Fruit fly (Drosophila melanogaster) whole organism, embryonic: Measurements from ENCODE around the gene Hap40.

Experiments
- Ada2b ChIP-seq: fragments of 200-800 bp; sonication (Bioruptor generic); IDR thresholded peaks from 2 replicates; pipeline ENCODE4 v1.3.6; 2022; ENCODE audit warnings: missing biosample characterization, missing genetic modification characterization
- Antp ChIP-seq: fragments of 200-800 bp; sonication (Bioruptor generic); optimal IDR thresholded peaks from 3 replicates; lab custom pipeline; 2016; ENCODE audit warnings: missing biosample characterization, missing genetic modification characterization
- BEAF-32 ChIP-seq: fragments of 200-800 bp; sonication (Bioruptor generic); optimal IDR thresholded peaks from 3 replicates; lab custom pipeline; 2017; ENCODE audit warnings: missing biosample characterization, missing genetic modification characterization, mild to moderate bottlenecking, moderate library complexity, missing genetic modification reagents
- CG10654 ChIP-seq: fragments of 200-800 bp; sonication (Bioruptor generic); optimal IDR thresholded peaks from 2 replicates; lab custom pipeline; 2016; ENCODE audit warnings: missing biosample characterization, missing genetic modification characterization
- CG11695 ChIP-seq: fragments of 200-800 bp; sonication (Bioruptor generic); IDR thresholded peaks from 3 replicates; pipeline ENCODE4 v1.3.6; 2022; ENCODE audit warnings: missing biosample characterization, missing genetic modification characterization
- CG11723 ChIP-seq: fragments of 200-800 bp; sonication (Bioruptor generic); optimal IDR thresholded peaks from 2 replicates; lab custom pipeline; 2017; ENCODE audit warnings: missing biosample characterization, mild to moderate bottlenecking, missing genetic modification characterization
- CG1233 ChIP-seq: fragments of 200-800 bp; sonication (Bioruptor generic); optimal IDR thresholded peaks from 4 replicates; lab custom pipeline; 2018; ENCODE audit warnings: missing biosample characterization, mild to moderate bottlenecking, missing genetic modification characterization
- CG12744 ChIP-seq: fragments of 200-800 bp; sonication (Bioruptor generic); optimal IDR thresholded peaks from 2 replicates; lab custom pipeline; 2016; ENCODE audit warnings: missing biosample characterization, missing genetic modification characterization
- CG13123 ChIP-seq: fragments of 200-800 bp; sonication (Bioruptor generic); optimal IDR thresholded peaks from 2 replicates; lab custom pipeline; 2016; ENCODE audit warnings: missing biosample characterization, missing genetic modification characterization
- CG13775 ChIP-seq: fragments of 200-800 bp; sonication (Bioruptor generic); optimal IDR thresholded peaks from 3 replicates; lab custom pipeline; 2017; ENCODE audit warnings: missing biosample characterization, mild to moderate bottlenecking, missing genetic modification characterization
- CG1529 ChIP-seq: fragments of 200-800 bp; sonication (Bioruptor generic); optimal IDR thresholded peaks from 3 replicates; lab custom pipeline; 2018; ENCODE audit warnings: missing biosample characterization, missing genetic modification characterization
- CG17328 ChIP-seq: fragments of 200-800 bp; sonication (Bioruptor generic); IDR thresholded peaks from 2 replicates; pipeline ENCODE4 v1.3.6; 2022; ENCODE audit warnings: missing biosample characterization, missing genetic modification characterization
- CG30020 ChIP-seq: fragments of 200-800 bp; optimal IDR thresholded peaks from 2 replicates; lab custom pipeline; 2019; ENCODE audit warnings: missing biosample characterization, mild to moderate bottlenecking, missing genetic modification characterization, moderate library complexity
- CG30431 ChIP-seq: fragments of 200-800 bp; sonication (Bioruptor generic); optimal IDR thresholded peaks from 2 replicates; lab custom pipeline; 2017; ENCODE audit warnings: missing biosample characterization, missing genetic modification characterization
- CG34422 ChIP-seq: fragments of 200-800 bp; sonication (Bioruptor generic); IDR thresholded peaks from 3 replicates; pipeline ENCODE4 v1.3.6; 2022; ENCODE audit warnings: missing biosample characterization, missing genetic modification characterization
- CG4328 ChIP-seq: fragments of 200-800 bp; sonication (Bioruptor generic); optimal IDR thresholded peaks from 3 replicates; lab custom pipeline; 2017; ENCODE audit warnings: missing biosample characterization, missing genetic modification reagents, missing genetic modification characterization
- CG43689 ChIP-seq: fragments of 200-800 bp; sonication (Bioruptor generic); IDR thresholded peaks from 2 replicates; pipeline ENCODE4 v1.3.6; 2022; ENCODE audit warnings: missing biosample characterization, missing genetic modification characterization
- CG6765 ChIP-seq: fragments of 200-800 bp; sonication (Bioruptor generic); optimal IDR thresholded peaks from 3 replicates; lab custom pipeline; 2017; ENCODE audit warnings: missing biosample characterization, mild to moderate bottlenecking, missing genetic modification characterization
- CG7556 ChIP-seq: fragments of 200-800 bp; sonication (Bioruptor generic); optimal IDR thresholded peaks from 2 replicates; lab custom pipeline; 2017; ENCODE audit warnings: missing biosample characterization, mild to moderate bottlenecking, missing genetic modification characterization
- CG7963 ChIP-seq: fragments of 200-800 bp; sonication (Bioruptor generic); IDR thresholded peaks from 3 replicates; pipeline ENCODE4 v1.3.6; 2022; ENCODE audit warnings: missing biosample characterization, missing genetic modification characterization; ENCODE audit not compliant: partially characterized antibody
- CG7987 ChIP-seq: fragments of 200-800 bp; sonication (Bioruptor generic); optimal IDR thresholded peaks from 2 replicates; lab custom pipeline; 2018; ENCODE audit warnings: missing biosample characterization, mild to moderate bottlenecking, missing genetic modification characterization, moderate library complexity
- CG8089 ChIP-seq: fragments of 200-800 bp; sonication (Bioruptor generic); optimal IDR thresholded peaks from 3 replicates; lab custom pipeline; 2016; ENCODE audit warnings: missing biosample characterization, missing genetic modification characterization
- CG9876 ChIP-seq: fragments of 200-800 bp; sonication (Bioruptor generic); optimal IDR thresholded peaks from 2 replicates; lab custom pipeline; 2016; ENCODE audit warnings: missing biosample characterization, missing genetic modification characterization
- CHES-1-like ChIP-seq: fragments of 200-800 bp; sonication (Bioruptor generic); optimal IDR thresholded peaks from 2 replicates; lab custom pipeline; 2016; ENCODE audit warnings: missing biosample characterization, missing genetic modification characterization
- CoRest ChIP-seq: fragments of 200-800 bp; sonication (Bioruptor generic); optimal IDR thresholded peaks from 3 replicates; lab custom pipeline; 2018; ENCODE audit warnings: missing biosample characterization, mild to moderate bottlenecking, missing genetic modification characterization, moderate library complexity
- D19A ChIP-seq: fragments of 200-800 bp; optimal IDR thresholded peaks from 3 replicates; lab custom pipeline; 2019; ENCODE audit warnings: missing biosample characterization, mild to moderate bottlenecking, missing genetic modification characterization, moderate library complexity
- Dref ChIP-seq: fragments of 200-800 bp; sonication (Bioruptor generic); IDR thresholded peaks from 2 replicates; pipeline ENCODE4 v1.3.6; 2022; ENCODE audit warnings: missing biosample characterization, missing genetic modification characterization
- ERR ChIP-seq: fragments of 200-800 bp; sonication (Bioruptor generic); optimal IDR thresholded peaks from 2 replicates; lab custom pipeline; 2016; ENCODE audit warnings: missing biosample characterization, missing genetic modification characterization
- GATAe ChIP-seq: fragments of 200-800 bp; sonication (Bioruptor generic); conservative IDR thresholded peaks from 2 replicates; pipeline ENCODE4 v1.3.6; 2022; ENCODE audit warnings: missing biosample characterization, missing genetic modification characterization
- Gsc ChIP-seq: fragments of 200-800 bp; sonication (Bioruptor generic); IDR thresholded peaks from 2 replicates; pipeline ENCODE4 v1.3.6; 2022; ENCODE audit warnings: missing biosample characterization, missing genetic modification characterization
- Hr39 ChIP-seq: fragments of >200 bp; optimal IDR thresholded peaks from 2 replicates; lab custom pipeline; 2017
- Med ChIP-seq: fragments of 200-800 bp; sonication (Bioruptor generic); peaks from one replicate; lab custom pipeline; 2016; ENCODE audit warnings: missing biosample characterization, missing genetic modification characterization, mild to moderate bottlenecking, inconsistent platforms, moderate library complexity
- Nf-YB ChIP-seq: fragments of 200-800 bp; sonication (Bioruptor generic); optimal IDR thresholded peaks from 3 replicates; lab custom pipeline; 2019; ENCODE audit warnings: missing biosample characterization, mild to moderate bottlenecking, missing genetic modification characterization, moderate library complexity
- Ptx1 ChIP-seq: fragments of 200-800 bp; sonication (Bioruptor generic); IDR thresholded peaks from 2 replicates; pipeline ENCODE4 v1.3.6; 2022; ENCODE audit warnings: missing biosample characterization, missing genetic modification characterization
- Spps ChIP-seq: fragments of 200-800 bp; sonication (Bioruptor generic); optimal IDR thresholded peaks from 2 replicates; lab custom pipeline; 2018; ENCODE audit warnings: missing biosample characterization, mild to moderate bottlenecking, missing genetic modification characterization
- amos ChIP-seq: fragments of 200-800 bp; sonication (Bioruptor generic); IDR thresholded peaks from 2 replicates; pipeline ENCODE4 v1.3.6; 2022; ENCODE audit warnings: missing biosample characterization, missing genetic modification characterization; ENCODE audit not compliant: partially characterized antibody
- bbx ChIP-seq: fragments of 200-800 bp; sonication (Bioruptor generic); IDR thresholded peaks from 2 replicates; pipeline ENCODE4 v1.3.6; 2022; ENCODE audit warnings: missing biosample characterization, missing genetic modification characterization; ENCODE audit not compliant: partially characterized antibody
- bigmax ChIP-seq: fragments of 200-800 bp; sonication (Bioruptor generic); optimal IDR thresholded peaks from 2 replicates; lab custom pipeline; 2018; ENCODE audit warnings: missing biosample characterization, mild to moderate bottlenecking, missing genetic modification characterization
- chif ChIP-seq, 2 experiments: fragments of 200-800 bp; sonication (Bioruptor generic); optimal IDR thresholded peaks; 3 replicates each; lab custom pipeline; 2016; ENCODE audit warnings: missing biosample characterization in 2 of 2, missing genetic modification characterization in 2 of 2
- ci ChIP-seq: fragments of 200-800 bp; sonication (Bioruptor generic); IDR thresholded peaks from 3 replicates; pipeline ENCODE4 v1.3.6; 2022; ENCODE audit warnings: missing biosample characterization, missing genetic modification characterization
- dati ChIP-seq: fragments of 200-800 bp; sonication (Bioruptor generic); IDR thresholded peaks from 2 replicates; pipeline ENCODE4 v1.3.6; 2022; ENCODE audit warnings: missing biosample characterization, missing genetic modification characterization
- en ChIP-seq: fragments of 200-800 bp; sonication (Bioruptor generic); optimal IDR thresholded peaks from 2 replicates; lab custom pipeline; 2016; ENCODE audit warnings: missing biosample characterization, missing genetic modification characterization
- grau ChIP-seq: fragments of 200-800 bp; optimal IDR thresholded peaks from 3 replicates; lab custom pipeline; 2019; ENCODE audit warnings: missing biosample characterization, mild to moderate bottlenecking, missing genetic modification characterization, moderate library complexity
- ham ChIP-seq: fragments of 200-800 bp; sonication (Bioruptor generic); IDR thresholded peaks from 2 replicates; pipeline ENCODE4 v1.3.6; 2022; ENCODE audit warnings: missing biosample characterization, missing genetic modification characterization
- hth ChIP-seq: fragments of >200 bp; optimal IDR thresholded peaks from 2 replicates; lab custom pipeline; 2017; ENCODE audit warnings: inconsistent platforms
- jigr1 ChIP-seq: fragments of 200-800 bp; sonication (Bioruptor generic); IDR thresholded peaks from 3 replicates; pipeline ENCODE4 v1.3.6; 2022; ENCODE audit warnings: missing biosample characterization, missing genetic modification characterization
- jing ChIP-seq: fragments of 200-800 bp; sonication (Bioruptor generic); optimal IDR thresholded peaks from 2 replicates; lab custom pipeline; 2018; ENCODE audit warnings: missing biosample characterization, mild to moderate bottlenecking, missing genetic modification characterization
- kay ChIP-seq: fragments of 200-800 bp; sonication (Bioruptor generic); optimal IDR thresholded peaks from 2 replicates; lab custom pipeline; 2016; ENCODE audit warnings: missing biosample characterization, missing genetic modification characterization
- org-1 ChIP-seq: fragments of 200-800 bp; sonication (Bioruptor generic); optimal IDR thresholded peaks from 2 replicates; lab custom pipeline; 2017; ENCODE audit warnings: missing biosample characterization, missing genetic modification characterization
- pnt ChIP-seq: fragments of 200-800 bp; sonication (Bioruptor generic); optimal IDR thresholded peaks from 3 replicates; lab custom pipeline; 2016; ENCODE audit warnings: missing biosample characterization, missing genetic modification characterization
- tap ChIP-seq: fragments of 200-800 bp; optimal IDR thresholded peaks from 3 replicates; lab custom pipeline; 2019; ENCODE audit warnings: missing biosample characterization, mild to moderate bottlenecking, missing genetic modification characterization, moderate library complexity
- tup ChIP-seq: fragments of 200-800 bp; sonication (Bioruptor generic); optimal IDR thresholded peaks from 2 replicates; lab custom pipeline; 2016; ENCODE audit warnings: missing biosample characterization, mild to moderate bottlenecking, missing genetic modification characterization, moderate library complexity
- zfh1 ChIP-seq: fragments of 200-800 bp; sonication (Bioruptor generic); IDR thresholded peaks from 3 replicates; pipeline ENCODE4 v1.3.6; 2022; ENCODE audit warnings: missing biosample characterization, missing genetic modification characterization

Gene Hap40

DNA sequence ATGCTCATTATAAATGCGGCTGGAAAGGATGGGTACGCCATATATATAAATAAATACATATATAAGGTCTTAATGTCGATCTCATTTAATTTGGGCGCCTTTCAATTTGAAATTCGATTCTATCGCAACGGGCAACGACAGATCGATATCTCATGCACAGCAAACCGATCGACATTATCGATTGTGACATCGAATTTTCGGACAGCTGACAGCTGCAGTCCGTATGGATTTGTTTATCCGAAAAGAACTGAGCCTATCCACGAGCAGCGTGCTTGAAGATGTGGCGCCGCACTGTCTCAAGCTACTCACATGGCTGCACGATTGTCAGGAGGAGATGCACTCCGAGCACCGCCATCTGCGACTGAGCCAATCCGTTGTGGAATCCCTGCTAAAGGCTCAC lies 28.0 kb downstream of the Hap40 start, which contains the start of gene CG8191 (continued):
- TF ChIP-seq Nf-YB, result no peak
- TF ChIP-seq CG13123 (GFP tag; lab: Kevin White, UChicago), result no peak
- no peak for TF ChIP-seq CG4328 (GFP tag; lab: Kevin White, UChicago)
- no peak for TF ChIP-seq ci (GFP tag; lab: Robert Waterston, UW)
- TF ChIP-seq zfh1 (GFP tag; lab: Robert Waterston, UW), result no peak
- TF ChIP-seq Dref (GFP tag; lab: Robert Waterston, UW), result peak; percentile 82
- TF ChIP-seq CG13775 (GFP tag; lab: Kevin White, UChicago), result no peak
- TF ChIP-seq kay (GFP tag; lab: Kevin White, UChicago), result no peak
- no peak for TF ChIP-seq CG17328 (GFP tag; lab: Robert Waterston, UW)
- no peak for TF ChIP-seq en
- TF ChIP-seq amos (GFP tag; lab: Robert Waterston, UW), result peak; percentile 72
- TF ChIP-seq CHES-1-like (GFP tag; lab: Kevin White, UChicago), result no peak
- no peak for TF ChIP-seq grau (tag; lab: Kevin White, UChicago)
- TF ChIP-seq tup (GFP tag; lab: Kevin White, UChicago), result no peak
- TF ChIP-seq ERR (GFP tag; lab: Kevin White, UChicago), result no peak
- TF ChIP-seq Med (GFP tag; lab: Kevin White, UChicago), result peak; percentile 44
- no peak for TF ChIP-seq CG11695 (GFP tag; lab: Robert Waterston, UW)
- TF ChIP-seq pnt (GFP tag; lab: Kevin White, UChicago), result no peak
- TF ChIP-seq CG34422, result no peak; the same call in 2 of the 3 replicates
- no peak for TF ChIP-seq jing (GFP tag; lab: Kevin White, UChicago)
- TF ChIP-seq GATAe (GFP tag; lab: Robert Waterston, UW), result no peak
- TF ChIP-seq CG11723, result no peak
- TF ChIP-seq CG6765, result no peak
- TF ChIP-seq bbx (GFP tag; lab: Robert Waterston, UW), result peak; percentile 84
- TF ChIP-seq dati, result no peak
- TF ChIP-seq org-1 (GFP tag; lab: Kevin White, UChicago), result no peak
- no peak for TF ChIP-seq CG12744 (GFP tag; lab: Kevin White, UChicago)
- TF ChIP-seq hth (lab: Kevin White, UChicago), result no peak
- TF ChIP-seq ham (GFP tag; lab: Robert Waterston, UW), result no peak
- TF ChIP-seq Ptx1 (GFP tag; lab: Robert Waterston, UW), result no peak
- no peak for TF ChIP-seq Ada2b
- TF ChIP-seq CG30431 (GFP tag; lab: Kevin White, UChicago), result no peak
- TF ChIP-seq Hr39 (lab: Kevin White, UChicago), result no peak
- TF ChIP-seq CG1529 (GFP tag; lab: Kevin White, UChicago), result no peak
- no peak for TF ChIP-seq CG8089 (GFP tag; lab: Kevin White, UChicago)
- TF ChIP-seq Gsc (GFP tag; lab: Robert Waterston, UW), result no peak
- no peak for TF ChIP-seq CG7556 (GFP tag; lab: Kevin White, UChicago)
- TF ChIP-seq jigr1 (GFP tag; lab: Robert Waterston, UW), result no peak
- TF ChIP-seq CG7963 (GFP tag; lab: Robert Waterston, UW), result peak; percentile 61; the same call in 1 of the 3 replicates
- TF ChIP-seq CG1233, result no peak
- no peak for TF ChIP-seq chif (GFP tag; optimal IDR thresholded peaks at IDR 0.05; lab: Kevin White, UChicago)
- no peak for TF ChIP-seq D19A (tag; lab: Kevin White, UChicago)
- TF ChIP-seq BEAF-32 (GFP tag; lab: Kevin White, UChicago), result peak; percentile 68
- TF ChIP-seq bigmax, result no peak
- TF ChIP-seq CG10654 (GFP tag; lab: Kevin White, UChicago), result no peak
- TF ChIP-seq CG30020, result no peak
- no peak for TF ChIP-seq Antp (GFP tag; lab: Kevin White, UChicago)
- no peak for TF ChIP-seq tap (tag; lab: Kevin White, UChicago)
- TF ChIP-seq CG9876 (GFP tag; lab: Kevin White, UChicago), result no peak
- TF ChIP-seq Spps (tag; lab: Kevin White, UChicago), result no peak
- no peak for TF ChIP-seq CoRest (tag; lab: Kevin White, UChicago)
- TF ChIP-seq CG43689, result no peak
- no peak for TF ChIP-seq CG7987
